Worm (Caenorhabditis elegans) whole organism, L3 larva: ENCODE results near the gene sre-30.

Experiments used
- ZK546.5 ChIP-seq: sonication (generic microtip); optimal IDR thresholded peaks from 2 replicates; lab custom pipeline; 2017; ENCODE audit warnings: missing biosample characterization, missing genetic modification characterization
- elt-2 ChIP-seq: sonication (generic microtip); optimal IDR thresholded peaks from 2 replicates; lab custom pipeline; 2016; ENCODE audit warnings: missing genetic modification reagents, mild to moderate bottlenecking, missing genetic modification characterization, missing compliant biosample characterization
- fkh-2 ChIP-seq: fragments of 150-350 bp; optimal IDR thresholded peaks from 2 replicates; lab custom pipeline; 2014; ENCODE audit warnings: missing biosample characterization, missing genetic modification reagents, missing genetic modification characterization
- jun-1 ChIP-seq: fragments of 150-350 bp; optimal IDR thresholded peaks from 2 replicates; lab custom pipeline; 2014; ENCODE audit warnings: missing biosample characterization, missing genetic modification reagents, missing genetic modification characterization
- nfya-1 ChIP-seq: sonication (generic microtip); optimal IDR thresholded peaks from 2 replicates; lab custom pipeline; 2017; ENCODE audit warnings: missing genetic modification characterization, mild to moderate bottlenecking, missing compliant biosample characterization, antibody characterized with exemption, moderate library complexity; ENCODE audit not compliant: insufficient read depth
- unc-39 ChIP-seq: sonication (generic microtip); optimal IDR thresholded peaks from 4 replicates; lab custom pipeline; 2017; ENCODE audit warnings: missing biosample characterization, missing genetic modification characterization
- zag-1 ChIP-seq: fragments of 150-350 bp; optimal IDR thresholded peaks from 2 replicates; lab custom pipeline; 2014; ENCODE audit warnings: missing biosample characterization, missing genetic modification characterization
- ztf-11 ChIP-seq: fragments of 150-350 bp; optimal IDR thresholded peaks from 2 replicates; lab custom pipeline; 2014; ENCODE audit warnings: missing biosample characterization, missing genetic modification characterization

ce11 chrII:12387487-12387886 is 18.8 kb downstream of the sre-30 start:
- TF ChIP-seq ZK546.5, result no peak
- TF ChIP-seq fkh-2, result no peak
- no peak for TF ChIP-seq nfya-1 (tag; lab: Kevin White, UChicago)
- TF ChIP-seq jun-1, result no peak
- no peak for TF ChIP-seq zag-1 (tag; lab: Kevin White, UChicago)
- TF ChIP-seq elt-2 (tag; lab: Kevin White, UChicago), result no peak
- TF ChIP-seq ztf-11 (tag; lab: Kevin White, UChicago), result no peak
- TF ChIP-seq unc-39 (tag; lab: Kevin White, UChicago), result no peak
